Worm (Caenorhabditis elegans) whole organism, midembryonic: ENCODE measurements around the gene str-220.

Experiments used
- T22C8.4 ChIP-seq: fragments of 200-800 bp; sonication (Bioruptor generic); IDR thresholded peaks from 2 replicates; pipeline ENCODE4 v1.3.6; 2022; ENCODE audit warnings: missing genetic modification characterization, missing compliant biosample characterization
- cog-1 ChIP-seq: sonication (generic microtip); optimal IDR thresholded peaks from 2 replicates; lab custom pipeline; 2016; ENCODE audit warnings: missing genetic modification characterization, missing compliant biosample characterization
- flt-1 ChIP-seq: fragments of 200-800 bp; sonication (Bioruptor generic); IDR thresholded peaks from 2 replicates; pipeline ENCODE4 v1.3.6; 2022; ENCODE audit warnings: missing genetic modification characterization, missing compliant biosample characterization
- klf-2 ChIP-seq: fragments of 200-800 bp; sonication (Bioruptor generic); conservative IDR thresholded peaks from 2 replicates; pipeline ENCODE4 v1.3.6; 2022; ENCODE audit warnings: missing genetic modification reagents, missing genetic modification characterization, missing compliant biosample characterization
- med-1 ChIP-seq: sonication (generic microtip); optimal IDR thresholded peaks from 2 replicates; lab custom pipeline; 2017; ENCODE audit warnings: missing genetic modification characterization, mild to moderate bottlenecking, missing compliant biosample characterization, antibody characterized with exemption, missing genetic modification reagents; ENCODE audit not compliant: insufficient read depth
- ref-1 ChIP-seq: fragments of 200-800 bp; sonication (Bioruptor generic); conservative IDR thresholded peaks from 2 replicates; pipeline ENCODE4 v1.3.6; 2022; ENCODE audit warnings: missing genetic modification reagents, missing genetic modification characterization, missing compliant biosample characterization
- tab-1 ChIP-seq: fragments of 200-800 bp; sonication (Bioruptor generic); IDR thresholded peaks from 2 replicates; pipeline ENCODE4 v1.3.6; 2022; ENCODE audit warnings: missing genetic modification characterization, missing compliant biosample characterization
- ztf-23 ChIP-seq: fragments of 200-800 bp; sonication (Bioruptor generic); IDR thresholded peaks from 2 replicates; pipeline ENCODE4 v1.3.6; 2022; ENCODE audit warnings: missing genetic modification reagents, missing genetic modification characterization, missing compliant biosample characterization
- ztf-29 ChIP-seq: fragments of 200-800 bp; sonication (Bioruptor generic); IDR thresholded peaks from 2 replicates; pipeline ENCODE4 v1.3.6; 2022; ENCODE audit warnings: missing genetic modification reagents, missing genetic modification characterization, missing compliant biosample characterization

str-220 gene

DNA sequence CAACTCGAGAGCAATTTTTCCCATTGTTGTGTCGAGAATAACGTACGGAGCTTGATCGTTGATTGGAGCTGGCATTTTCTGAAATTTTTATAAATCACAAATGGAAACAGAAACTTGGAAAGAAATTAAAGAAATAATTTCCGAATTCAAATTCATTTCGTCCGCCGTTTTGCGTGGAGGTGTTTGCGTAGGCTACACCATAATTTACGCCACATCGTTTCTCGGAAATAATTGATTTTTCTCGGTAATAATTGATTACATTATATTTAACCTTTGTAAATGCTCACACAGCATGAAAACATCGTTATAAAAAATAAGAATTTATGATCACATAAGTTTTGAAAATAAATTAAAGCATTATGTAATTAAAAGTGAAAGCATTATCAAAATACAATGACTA is 38.0 kb downstream of the str-220 start, which contains the start of gene cyn-12:
Gene cyn-12, minus strand, starts transcription at position 78 of the 400 bp plus-strand sequence.
- peak; percentile 42; the same call in 1 of the 2 replicates for TF ChIP-seq T22C8.4 (GFP tag; lab: Robert Waterston, UW)
- TF ChIP-seq med-1 (GFP tag; lab: Kevin White, UChicago) = no peak
- TF ChIP-seq klf-2 = no peak
- no peak for TF ChIP-seq ref-1
- TF ChIP-seq ztf-29 (GFP tag; lab: Robert Waterston, UW) = no peak

DNA sequence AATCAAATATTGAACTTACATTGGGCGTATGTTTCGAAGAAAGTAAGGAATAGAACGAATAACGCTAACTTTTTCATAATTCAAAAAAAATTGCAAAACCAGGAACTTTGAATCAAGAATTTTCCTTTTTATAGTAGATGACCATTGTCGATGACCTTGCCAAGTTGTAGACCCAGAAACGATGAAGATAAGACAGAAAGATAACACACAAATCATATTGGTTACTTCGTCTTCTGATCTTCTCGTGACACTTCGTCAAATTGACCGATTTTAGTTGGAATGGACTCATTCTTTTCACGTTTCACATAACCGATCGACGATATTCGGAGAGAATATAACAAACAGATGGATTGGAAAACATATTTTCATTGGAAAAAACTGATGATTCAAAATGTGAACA is 39.3 kb downstream of the str-220 start, which contains the start of gene grsp-3:
Gene grsp-3, minus strand, starts transcription at position 149 of the 400 bp plus-strand sequence.
- TF ChIP-seq tab-1 (no peak), ztf-23 (no peak), cog-1 (tag; lab: Kevin White, UChicago) (no peak), ref-1 (no peak), ztf-29 (GFP tag; lab: Robert Waterston, UW) (no peak), med-1 (GFP tag; lab: Kevin White, UChicago) (no peak), flt-1 (no peak), klf-2 (no peak), T22C8.4 (GFP tag; lab: Robert Waterston, UW) (no peak)

- no peak for TF ChIP-seq ztf-29 (GFP tag; lab: Robert Waterston, UW)
- TF ChIP-seq T22C8.4 (GFP tag; lab: Robert Waterston, UW) = no peak
- no peak for TF ChIP-seq flt-1
- no peak for TF ChIP-seq med-1 (GFP tag; lab: Kevin White, UChicago)
- no peak for TF ChIP-seq tab-1
- no peak for TF ChIP-seq ref-1
- TF ChIP-seq cog-1 (tag; lab: Kevin White, UChicago) = no peak
- TF ChIP-seq klf-2 = no peak
- TF ChIP-seq ztf-23 = no peak
Observed at ce11 chrIV:7121313-7122055, 49.6 kb downstream of the str-220 start, which contains the start of the genes C34D4.10 and str-48. Gene C34D4.10, minus strand, starts transcription at chrIV:7121413. Gene str-48, plus strand, starts transcription at chrIV:7122005.
